Worm (Caenorhabditis elegans) whole organism, dauer: ENCODE data around the gene mans-3.

Experiments used
- unc-62 ChIP-seq: sonication (generic microtip); optimal IDR thresholded peaks from 2 replicates; lab custom pipeline; 2017; ENCODE audit warnings: missing biosample characterization, missing genetic modification reagents, missing genetic modification characterization

The mans-3 gene

ce11 chrX:5183931-5184330 is 18.7 kb downstream of the mans-3 start, which contains the start of gene T03G11.9:
Gene T03G11.9 (plus strand): TSS chrX:5184231.
- no peak for TF ChIP-seq unc-62 (GFP tag; lab: Kevin White, UChicago)

ce11 chrX:5188977-5189376 is 23.8 kb downstream of the mans-3 start, which contains the start of gene zig-6:
Gene zig-6 (minus strand): TSS chrX:5189077.
- TF ChIP-seq unc-62 (GFP tag; lab: Kevin White, UChicago) = no peak

DNA sequence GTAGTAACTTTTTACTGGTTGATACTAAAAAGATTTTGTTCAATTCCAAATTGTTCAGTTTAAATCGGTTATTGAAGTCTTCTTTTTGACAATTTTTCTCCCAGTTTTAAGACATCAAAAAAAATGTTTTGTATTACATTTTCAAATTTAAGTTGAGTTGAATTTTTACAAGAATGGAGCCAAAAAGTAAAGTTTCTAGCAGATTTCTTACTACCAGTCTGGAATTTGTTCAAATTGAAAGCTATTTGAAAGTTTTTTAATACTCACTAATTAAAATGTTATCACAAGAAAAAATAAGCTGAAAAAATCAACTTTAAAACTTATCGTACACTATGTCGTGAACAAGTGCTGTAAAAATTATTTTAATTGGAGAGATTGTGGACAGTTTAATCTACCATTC is 24.9 kb downstream of the mans-3 start:
- TF ChIP-seq unc-62 (GFP tag; lab: Kevin White, UChicago) = no peak

- TF ChIP-seq unc-62 (GFP tag; lab: Kevin White, UChicago) = no peak
Observed at ce11 chrX:5193402-5193801, 28.2 kb downstream of the mans-3 start.

DNA sequence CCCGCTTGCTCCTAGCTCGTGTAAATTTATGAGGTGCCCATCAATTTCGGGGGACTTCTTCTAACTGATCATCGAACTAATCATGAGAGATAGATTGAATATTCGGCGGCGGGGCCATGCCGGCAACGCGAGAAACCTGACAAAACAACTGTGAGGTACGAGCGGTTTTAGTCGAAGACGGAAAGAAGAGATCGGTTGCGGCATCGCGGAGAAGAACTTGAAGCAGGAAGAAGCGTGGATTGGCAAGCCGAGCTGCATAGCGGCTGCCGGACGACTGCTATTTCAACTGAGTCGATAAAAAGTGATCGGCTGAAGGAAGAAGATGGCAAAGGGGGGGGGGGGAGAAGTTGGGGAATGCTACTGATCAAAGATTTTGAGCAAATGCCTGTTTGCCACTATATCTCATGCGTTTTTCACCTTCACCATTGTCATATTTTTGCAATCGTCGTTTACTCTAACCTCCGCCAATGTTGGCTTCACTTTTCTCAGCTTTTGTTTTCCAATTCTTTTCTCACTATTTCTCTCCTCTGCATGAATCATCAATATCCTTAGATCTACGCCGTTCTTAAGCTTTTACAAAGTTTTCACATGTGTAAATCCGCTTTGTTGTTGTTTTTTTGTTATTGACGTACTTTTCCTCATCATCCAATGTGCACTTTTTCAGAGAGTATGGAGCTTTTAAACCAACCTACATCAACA is 30.4 kb downstream of the mans-3 start, which contains the start of gene pqn-62:
Gene pqn-62 (plus strand): TSS at position 649 of the 699 bp plus-strand sequence.
- TF ChIP-seq unc-62 (GFP tag; lab: Kevin White, UChicago) = no peak

DNA sequence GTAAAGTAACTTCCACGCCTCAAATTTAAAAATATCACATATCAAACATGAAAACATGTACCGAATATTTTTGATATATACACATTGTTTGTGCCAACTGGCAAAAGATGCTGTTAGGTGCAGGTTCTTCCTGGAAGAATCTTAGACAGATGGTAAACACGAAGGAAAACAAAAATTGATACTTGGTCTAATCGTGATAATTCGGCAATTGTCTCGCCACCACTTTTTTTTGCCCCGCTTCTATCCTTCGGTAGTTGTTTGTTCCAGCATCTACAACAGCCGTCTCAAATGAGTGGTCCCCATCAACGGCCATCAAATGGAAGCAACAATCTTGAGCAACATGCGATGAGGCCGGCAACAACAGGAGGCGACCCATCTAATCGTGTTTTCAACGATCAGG is 32.2 kb downstream of the mans-3 start:
- no peak for TF ChIP-seq unc-62 (GFP tag; lab: Kevin White, UChicago)

- no peak for TF ChIP-seq unc-62 (GFP tag; lab: Kevin White, UChicago)
Observed at ce11 chrX:5199245-5199644, 34.0 kb downstream of the mans-3 start.

- TF ChIP-seq unc-62 (GFP tag; lab: Kevin White, UChicago) = no peak
Observed at ce11 chrX:5199825-5200373, 34.7 kb downstream of the mans-3 start.

DNA sequence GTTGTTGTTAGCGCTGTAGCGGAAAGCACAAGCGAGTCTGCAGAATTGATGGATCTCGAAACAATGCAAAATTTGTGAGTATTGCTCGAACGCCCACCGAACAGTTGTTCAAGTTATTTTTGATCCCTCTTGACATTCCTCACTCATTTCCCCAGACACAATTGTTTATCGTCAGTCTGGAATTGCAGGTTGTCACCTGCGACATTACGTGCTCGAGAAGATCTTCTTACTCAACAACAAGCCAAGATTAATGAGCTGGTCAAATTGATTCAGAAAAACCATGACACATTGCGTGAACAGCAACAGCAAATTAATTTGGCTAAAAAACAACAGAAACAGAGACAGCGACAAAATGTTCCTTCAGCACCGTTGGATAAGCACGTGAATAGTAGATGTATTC is 36.7 kb downstream of the mans-3 start:
- TF ChIP-seq unc-62 (GFP tag; lab: Kevin White, UChicago) = no peak

DNA sequence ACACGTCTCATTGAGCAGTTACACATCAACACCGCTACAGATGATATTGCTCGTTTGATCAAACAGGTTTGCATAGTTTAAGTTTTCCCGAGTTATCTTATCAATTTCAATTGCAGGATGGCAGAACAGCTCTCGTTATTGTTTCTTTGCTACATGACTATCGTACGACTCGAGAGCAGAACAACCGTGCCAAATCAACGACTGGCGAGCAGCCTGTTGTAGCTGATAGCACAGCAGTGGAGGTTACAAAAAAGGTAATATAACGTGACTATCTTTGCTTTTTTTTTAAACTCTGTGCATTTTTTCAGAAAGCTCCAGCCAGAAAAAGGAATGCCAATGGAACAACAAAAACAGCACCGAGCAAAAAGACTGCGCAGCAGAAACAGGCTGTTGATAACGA is 37.2 kb downstream of the mans-3 start:
- no peak for TF ChIP-seq unc-62 (GFP tag; lab: Kevin White, UChicago)

ce11 chrX:5202923-5203322 is 37.7 kb downstream of the mans-3 start:
- no peak for TF ChIP-seq unc-62 (GFP tag; lab: Kevin White, UChicago)

ce11 chrX:5205561-5205960 is 40.4 kb downstream of the mans-3 start, which contains the start of gene H28G03.2:
Gene H28G03.2 (plus strand): TSS chrX:5205760.
- TF ChIP-seq unc-62 (GFP tag; lab: Kevin White, UChicago) = no peak

DNA sequence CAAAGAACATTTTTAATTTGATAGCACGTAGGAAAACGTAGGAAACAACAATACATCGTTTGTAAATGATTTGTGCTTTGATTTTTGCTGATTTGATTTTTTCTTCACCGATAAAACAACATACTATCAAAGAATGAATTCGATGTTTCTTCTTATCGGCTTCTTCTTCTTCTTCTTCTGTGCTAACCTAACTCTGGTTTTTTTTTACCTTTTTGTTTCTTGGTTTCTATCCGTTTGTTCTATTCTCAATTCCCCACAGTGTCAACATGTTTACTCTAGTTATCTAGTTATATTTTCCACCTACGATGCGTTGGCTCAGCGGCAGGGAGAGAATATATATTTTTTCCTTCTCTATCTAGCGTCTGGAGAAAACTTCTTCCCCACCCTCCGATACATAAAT is 42.6 kb downstream of the mans-3 start:
- no peak for TF ChIP-seq unc-62 (GFP tag; lab: Kevin White, UChicago)

DNA sequence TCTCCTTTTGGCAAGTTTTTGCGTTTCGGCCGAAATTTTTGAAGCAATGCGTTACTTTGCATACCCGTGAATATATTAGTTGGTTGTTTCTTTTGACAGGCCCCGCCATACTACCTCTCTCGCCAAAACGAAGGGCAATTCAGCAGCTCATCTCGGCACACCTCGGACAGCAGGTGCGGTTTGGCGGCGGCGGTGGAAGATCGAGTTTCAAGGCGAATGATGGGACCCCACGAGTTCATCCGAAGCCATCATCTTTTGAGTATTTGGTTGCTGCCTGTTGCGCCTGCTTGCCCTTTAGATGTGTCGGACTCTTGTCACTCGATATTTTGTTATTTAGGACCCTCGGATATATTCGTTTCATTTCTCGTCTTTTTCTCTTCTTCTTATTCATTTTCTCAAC is 43.1 kb downstream of the mans-3 start:
- no peak for TF ChIP-seq unc-62 (GFP tag; lab: Kevin White, UChicago)

DNA sequence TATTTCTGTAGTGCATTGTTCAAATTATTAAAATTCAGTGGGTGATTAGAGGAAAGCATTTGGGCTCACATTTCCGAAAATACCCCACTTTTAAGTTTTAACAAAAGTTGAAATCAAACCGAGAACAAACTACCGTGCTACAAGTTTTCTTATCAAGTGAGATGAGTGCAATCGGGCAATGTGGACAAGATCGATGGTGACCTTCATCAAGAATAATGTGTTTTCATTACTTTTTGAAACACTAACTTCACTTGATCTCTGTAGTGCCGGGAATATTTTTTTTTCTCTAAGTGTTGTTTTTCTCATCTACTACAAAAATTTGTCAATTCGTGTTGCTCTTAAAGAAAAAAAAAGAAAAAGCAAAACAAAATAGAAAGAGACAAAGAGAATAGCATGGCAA is 43.6 kb downstream of the mans-3 start:
- TF ChIP-seq unc-62 (GFP tag; lab: Kevin White, UChicago) = no peak

DNA sequence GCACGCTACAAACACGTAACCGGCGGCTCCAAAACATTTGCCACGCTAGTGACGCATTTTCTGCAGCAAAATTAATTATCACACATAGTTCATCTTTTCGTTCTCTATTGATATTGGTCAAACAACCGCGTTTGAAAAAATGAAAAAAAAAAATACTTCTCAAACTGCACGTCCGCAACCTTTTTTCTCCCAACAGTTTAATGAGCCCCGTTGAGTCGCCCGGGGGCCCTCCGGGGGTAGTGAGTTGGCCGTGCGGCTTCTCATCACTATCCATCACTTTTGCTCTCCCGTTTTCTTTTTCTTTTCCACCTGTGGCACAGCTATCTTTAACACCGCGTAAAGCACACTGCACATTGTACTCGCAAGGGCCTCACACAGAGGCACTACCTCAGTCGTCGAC is 44.2 kb downstream of the mans-3 start:
- TF ChIP-seq unc-62 (GFP tag; lab: Kevin White, UChicago) = no peak

DNA sequence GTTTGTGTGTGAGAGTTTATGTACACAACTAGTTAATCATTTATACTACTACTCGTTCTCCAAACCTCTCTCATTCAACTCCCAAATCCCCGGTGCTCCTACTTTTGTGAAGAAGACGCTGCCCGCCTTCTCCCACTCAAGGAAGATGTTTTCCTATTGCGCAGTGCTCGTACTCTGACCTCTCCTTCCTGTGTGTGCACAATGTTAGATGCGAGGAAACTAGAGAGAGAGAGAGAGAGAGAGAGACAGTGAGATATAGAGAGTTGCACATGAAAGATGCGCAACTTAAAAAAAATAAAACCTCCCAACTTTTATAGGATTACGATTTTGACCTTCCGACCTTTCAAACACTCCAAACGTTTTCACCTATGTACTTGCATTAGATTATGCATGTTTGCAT is 45.3 kb downstream of the mans-3 start:
- TF ChIP-seq unc-62 (GFP tag; lab: Kevin White, UChicago) = no peak
